Worm (Caenorhabditis elegans) whole organism, midembryonic: ENCODE measurements around the gene R03D7.15.

Source experiments
- cog-1 ChIP-seq: sonication (generic microtip); optimal IDR thresholded peaks from 2 replicates; lab custom pipeline; 2016; ENCODE audit warnings: missing genetic modification characterization, missing compliant biosample characterization
- flt-1 ChIP-seq: fragments of 200-800 bp; sonication (Bioruptor generic); IDR thresholded peaks from 2 replicates; pipeline ENCODE4 v1.3.6; 2022; ENCODE audit warnings: missing genetic modification characterization, missing compliant biosample characterization
- klf-2 ChIP-seq: fragments of 200-800 bp; sonication (Bioruptor generic); conservative IDR thresholded peaks from 2 replicates; pipeline ENCODE4 v1.3.6; 2022; ENCODE audit warnings: missing genetic modification reagents, missing genetic modification characterization, missing compliant biosample characterization
- ref-1 ChIP-seq: fragments of 200-800 bp; sonication (Bioruptor generic); conservative IDR thresholded peaks from 2 replicates; pipeline ENCODE4 v1.3.6; 2022; ENCODE audit warnings: missing genetic modification reagents, missing genetic modification characterization, missing compliant biosample characterization
- tab-1 ChIP-seq: fragments of 200-800 bp; sonication (Bioruptor generic); IDR thresholded peaks from 2 replicates; pipeline ENCODE4 v1.3.6; 2022; ENCODE audit warnings: missing genetic modification characterization, missing compliant biosample characterization
- ztf-29 ChIP-seq: fragments of 200-800 bp; sonication (Bioruptor generic); IDR thresholded peaks from 2 replicates; pipeline ENCODE4 v1.3.6; 2022; ENCODE audit warnings: missing genetic modification reagents, missing genetic modification characterization, missing compliant biosample characterization

DNA sequence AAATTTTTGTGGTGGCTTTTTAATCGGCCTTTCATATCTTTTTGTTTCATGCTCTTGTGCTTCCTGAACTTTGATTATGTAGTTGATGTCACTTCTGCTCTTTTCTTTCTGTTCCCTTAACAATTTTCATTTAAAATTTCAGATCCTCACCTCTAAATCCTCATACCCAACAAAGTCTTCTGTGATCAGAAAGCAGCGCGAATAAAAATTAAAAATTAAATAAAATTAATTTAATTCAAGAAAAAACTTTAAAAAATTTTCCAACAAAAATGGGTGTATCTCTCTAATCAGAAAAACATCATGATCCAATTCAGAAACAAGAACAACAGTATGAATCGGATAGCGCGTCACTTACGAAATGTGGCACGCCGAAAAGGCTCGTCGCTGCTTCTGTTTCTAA is 33.2 kb downstream of the R03D7.15 start, which contains the start of gene ptp-3:
- TF ChIP-seq ztf-29 (GFP tag; lab: Robert Waterston, UW) (no peak), flt-1 (GFP tag; lab: Robert Waterston, UW) (no peak), ref-1 (GFP tag; lab: Robert Waterston, UW) (no peak), klf-2 (GFP tag; lab: Robert Waterston, UW) (no peak), tab-1 (no peak), cog-1 (tag; lab: Kevin White, UChicago) (no peak)
